Fruit fly (Drosophila melanogaster): ENCODE results near the gene CG11841.

Gene CG11841

DNA sequence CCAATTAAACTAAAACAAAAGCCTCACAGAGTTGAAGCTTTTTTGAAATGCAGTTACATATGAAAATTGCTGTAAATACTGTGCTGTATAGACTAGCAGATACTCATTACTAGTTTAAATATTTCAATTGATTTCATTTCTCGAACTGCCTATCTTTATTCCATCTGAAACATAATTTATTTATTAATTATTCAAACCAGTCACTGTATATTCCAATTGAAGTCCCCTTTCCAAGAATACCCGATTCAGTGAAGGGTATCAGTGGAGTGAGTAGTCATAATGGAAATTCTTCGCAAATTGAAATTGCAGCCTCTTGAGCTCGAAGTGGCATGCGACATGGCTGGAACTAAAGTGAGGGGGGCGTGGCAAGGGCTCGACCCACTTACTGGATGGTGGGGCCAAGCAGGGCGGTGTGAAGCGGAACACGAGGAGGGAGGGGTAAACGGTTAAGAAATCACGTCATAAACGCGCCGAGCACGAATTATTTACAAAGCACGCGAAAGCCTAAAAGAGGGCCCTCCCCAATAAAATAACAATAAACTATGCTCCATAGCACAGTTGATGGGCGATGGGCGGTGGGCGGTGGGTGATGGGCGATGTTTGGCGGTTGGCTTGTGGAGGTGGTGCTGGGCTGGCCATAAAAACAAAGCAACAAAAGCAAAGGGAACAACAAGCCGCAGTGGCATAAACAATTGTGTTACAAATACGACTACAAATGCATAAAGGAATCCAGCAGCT is 45.8 kb upstream of the CG11841 start (continued):
- peak; percentile 37 for TF ChIP-seq bab2 (GFP tag; optimal IDR thresholded peaks at IDR 0.05)
- TF ChIP-seq CG2678 (tag; optimal IDR thresholded peaks at IDR 0.05) = peak; percentile 54
- TF ChIP-seq Xrp1 (GFP tag; IDR thresholded peaks at IDR 0.05) = peak; percentile 57
- TF ChIP-seq dpn (GFP tag; optimal IDR thresholded peaks at IDR 0.05) = peak in 1 of 2 experiments; percentile 47
- TF ChIP-seq Mad (GFP tag; optimal IDR thresholded peaks at IDR 0.05) = no peak
- peak; percentile 3 for TF ChIP-seq cwo (GFP tag; optimal IDR thresholded peaks at IDR 0.05)
- peak; percentile 58 for TF ChIP-seq ttk (GFP tag; IDR thresholded peaks at IDR 0.05)
- peak; percentile 50; the same call in 1 of the 2 replicates for TF ChIP-seq Rfx (GFP tag; IDR thresholded peaks at IDR 0.05)
- peak; percentile 12 for TF ChIP-seq mam (GFP tag; optimal IDR thresholded peaks at IDR 0.05)
- peak; percentile 57 for TF ChIP-seq Aef1 (GFP tag; IDR thresholded peaks at IDR 0.05)
- peak; percentile 89 for TF ChIP-seq Ets65A (GFP tag)
- no peak for TF ChIP-seq CG5180 (GFP tag; optimal IDR thresholded peaks at IDR 0.05)
- TF ChIP-seq E2f2 (GFP tag; IDR thresholded peaks at IDR 0.05) = 0 out of 2 replicates have a peak, but pooled peaks have one; percentile 33
- TF ChIP-seq pan (optimal IDR thresholded peaks at IDR 0.05) = no peak
- TF ChIP-seq pan (GFP tag; optimal IDR thresholded peaks at IDR 0.05 in 1 of 2, IDR thresholded peaks at IDR 0.05 in 1 of 2) = peak in 1 of 2 experiments; percentile 73
- peak; percentile 38 for TF ChIP-seq CG4424 (GFP tag; optimal IDR thresholded peaks at IDR 0.05)
- TF ChIP-seq wor (GFP tag; IDR thresholded peaks at IDR 0.05) = no peak
- no peak for TF ChIP-seq HmgZ (tag; optimal IDR thresholded peaks at IDR 0.05)
- peak; percentile 49; the same call in 1 of the 2 replicates for TF ChIP-seq CG5953 (GFP tag; IDR thresholded peaks at IDR 0.05)
- peak; percentile 10 for TF ChIP-seq NfI (GFP tag; optimal IDR thresholded peaks at IDR 0.05)
- TF ChIP-seq CG17361 (GFP tag; IDR thresholded peaks at IDR 0.05) = peak; percentile 57; the same call in 2 of the 3 replicates
- 0 out of 3 replicates have a peak, but pooled peaks have one; percentile 32 for TF ChIP-seq zfh1 (GFP tag; IDR thresholded peaks at IDR 0.05)
- 0 out of 2 replicates have a peak, but pooled peaks have one; percentile 11 for TF ChIP-seq Dref (GFP tag; IDR thresholded peaks at IDR 0.05)
- no peak for TF ChIP-seq CG17568 (GFP tag; optimal IDR thresholded peaks at IDR 0.05)
- peak in 1 of 2 experiments; percentile 13 for TF ChIP-seq chif (GFP tag; optimal IDR thresholded peaks at IDR 0.05)
- TF ChIP-seq CG12155 (GFP tag; optimal IDR thresholded peaks at IDR 0.05) = no peak
- peak; percentile 34; the same call in 1 of the 2 replicates for TF ChIP-seq Ada2b (GFP tag; IDR thresholded peaks at IDR 0.05)
- TF ChIP-seq Oaz (GFP tag; IDR thresholded peaks at IDR 0.05) = no peak
- TF ChIP-seq E2f1 (GFP tag; IDR thresholded peaks at IDR 0.05) = peak; percentile 47; the same call in 1 of the 2 replicates
- TF ChIP-seq CG10366 (GFP tag; IDR thresholded peaks at IDR 0.05) = peak; percentile 56; the same call in 1 of the 2 replicates
- no peak for TF ChIP-seq CG12744 (GFP tag; optimal IDR thresholded peaks at IDR 0.05)
- TF ChIP-seq dysf (GFP tag; IDR thresholded peaks at IDR 0.05) = peak; percentile 62
- peak; percentile 73 for TF ChIP-seq gem (tag; optimal IDR thresholded peaks at IDR 0.05)
- no peak for TF ChIP-seq CG8359 (GFP tag; optimal IDR thresholded peaks at IDR 0.05; ENCODE audit: borderline replicate concordance)
- TF ChIP-seq esg (GFP tag; conservative IDR thresholded peaks at IDR 0.05) = peak; percentile 47
- TF ChIP-seq otp (GFP tag; IDR thresholded peaks at IDR 0.05) = no peak
- peak; percentile 39 for TF ChIP-seq CG30403 (GFP tag; optimal IDR thresholded peaks at IDR 0.05)
- TF ChIP-seq CG7357 (GFP tag; IDR thresholded peaks at IDR 0.05) = peak; percentile 22; the same call in 1 of the 3 replicates
- peak; percentile 25; the same call in 1 of the 4 replicates for TF ChIP-seq Gug (GFP tag; IDR thresholded peaks at IDR 0.05)
- peak; percentile 47 for TF ChIP-seq grau (tag; optimal IDR thresholded peaks at IDR 0.05)
- TF ChIP-seq CG31441 (GFP tag; IDR thresholded peaks at IDR 0.05) = peak; percentile 50; the same call in 1 of the 2 replicates
- TF ChIP-seq eve (GFP tag; optimal IDR thresholded peaks at IDR 0.05) = no peak
- TF ChIP-seq CG31388 (GFP tag; optimal IDR thresholded peaks at IDR 0.05) = no peak
- no peak for TF ChIP-seq ftz-f1 (GFP tag; optimal IDR thresholded peaks at IDR 0.05)
- peak; percentile 56 for TF ChIP-seq fd96Cb (tag; optimal IDR thresholded peaks at IDR 0.05)
- peak; percentile 12 for TF ChIP-seq CG10267 (tag; optimal IDR thresholded peaks at IDR 0.05)
- TF ChIP-seq GATAe (GFP tag; conservative IDR thresholded peaks at IDR 0.05) = no peak
- no peak for TF ChIP-seq pfk (GFP tag; optimal IDR thresholded peaks at IDR 0.05)
- TF ChIP-seq salm (tag; optimal IDR thresholded peaks at IDR 0.05) = no peak
- peak; percentile 38 for TF ChIP-seq lilli (GFP tag; optimal IDR thresholded peaks at IDR 0.05)
